Fruit fly (Drosophila melanogaster) whole organism, pupa: Measurements from ENCODE around the gene svp.

Source experiments
- CG15710 ChIP-seq: fragments of 200-800 bp; sonication (Bioruptor generic); optimal IDR thresholded peaks from 2 replicates; lab custom pipeline; 2018; ENCODE audit warnings: missing biosample characterization, mild to moderate bottlenecking, missing genetic modification characterization, moderate library complexity
- D1 ChIP-seq: fragments of 200-800 bp; sonication (Bioruptor generic); optimal IDR thresholded peaks from 2 replicates; lab custom pipeline; 2018; ENCODE audit warnings: missing biosample characterization, mild to moderate bottlenecking, missing genetic modification characterization, moderate library complexity

- TF ChIP-seq D1 = no peak
- no peak for TF ChIP-seq CG15710 (tag; lab: Kevin White, UChicago)
Observed at dm6 chr3R:12352003-12352402, 93.5 kb downstream of the svp start, which contains the start of gene CG10041.
